Worm (Caenorhabditis elegans): ENCODE measurements around the gene F56D6.9.

- TF ChIP-seq him-1 (tag; optimal IDR thresholded peaks at IDR 0.05) (no peak), W03F9.2 (tag; optimal IDR thresholded peaks at IDR 0.05) (no peak)
These were observed 17.7 kb upstream of the F56D6.9 start for ce11 chrIV:3874417-3874816.
